Fruit fly (Drosophila melanogaster) whole organism, adult: ENCODE results near the gene Tis11.

ENCODE experiments used
- CG11617 ChIP-seq: fragments of 200-800 bp; sonication (Bioruptor generic); optimal IDR thresholded peaks from 2 replicates; lab custom pipeline; 2017; ENCODE audit warnings: mild to moderate bottlenecking, missing biosample characterization, missing genetic modification reagents, missing genetic modification characterization
- CG7045 ChIP-seq: fragments of 200-800 bp; sonication (Bioruptor generic); optimal IDR thresholded peaks from 2 replicates; lab custom pipeline; 2017; ENCODE audit warnings: missing biosample characterization, mild to moderate bottlenecking, missing genetic modification characterization
- Crg-1 ChIP-seq: fragments of 200-800 bp; sonication (Bioruptor generic); optimal IDR thresholded peaks from 2 replicates; lab custom pipeline; 2016; ENCODE audit warnings: missing biosample characterization, missing genetic modification characterization
- pad ChIP-seq: fragments of 200-800 bp; sonication (Bioruptor generic); optimal IDR thresholded peaks from 3 replicates; lab custom pipeline; 2017; ENCODE audit warnings: missing biosample characterization, missing genetic modification characterization, mild to moderate bottlenecking, moderate library complexity, missing genetic modification reagents

dm6 chrX:12672317-12673172, 13.3 kb downstream of the Tis11 start:
- no peak for TF ChIP-seq pad (GFP tag; lab: Kevin White, UChicago)
- TF ChIP-seq CG7045 (GFP tag; lab: Kevin White, UChicago), result no peak
- no peak for TF ChIP-seq CG11617
- no peak for TF ChIP-seq Crg-1 (GFP tag; lab: Kevin White, UChicago)
